Worm (Caenorhabditis elegans): ENCODE measurements around the gene str-92.

The str-92 gene

DNA sequence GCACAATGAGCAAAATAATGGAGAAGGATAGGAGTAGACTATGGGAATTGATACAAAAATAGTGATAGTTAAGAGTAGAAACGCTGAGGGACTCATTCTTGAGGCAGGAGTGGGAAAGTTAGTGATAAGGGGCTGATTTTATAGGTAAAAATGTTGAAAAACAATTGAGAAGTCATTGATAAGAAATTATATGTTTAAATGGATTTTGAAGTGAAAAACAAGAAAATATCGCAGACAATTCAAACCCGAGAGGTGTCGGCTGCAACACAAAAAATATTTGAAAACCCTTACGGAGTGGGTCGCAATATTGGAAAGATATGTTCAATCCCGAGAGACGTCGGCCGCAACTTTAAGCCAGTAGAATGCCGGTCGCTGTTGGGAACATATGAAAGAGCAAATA is 20.3 kb upstream of the str-92 start, which contains the start of gene spp-29:
Gene spp-29, minus strand, starts transcription at position 101 of the 400 bp plus-strand sequence.
- TF ChIP-seq ztf-1 (GFP tag; conservative IDR thresholded peaks at IDR 0.05) (no peak), sma-3 (GFP tag; optimal IDR thresholded peaks at IDR 0.05) (no peak), mdl-1 (tag; optimal IDR thresholded peaks at IDR 0.05) (no peak), ztf-4 (tag; optimal IDR thresholded peaks at IDR 0.05) (no peak), nhr-12 (tag; optimal IDR thresholded peaks at IDR 0.05) (no peak), unc-55 (GFP tag; optimal IDR thresholded peaks at IDR 0.05) (no peak), gmeb-1 (tag; optimal IDR thresholded peaks at IDR 0.05) (no peak), nhr-25 (tag; optimal IDR thresholded peaks at IDR 0.05) (no peak), snpc-4 (tag; optimal IDR thresholded peaks at IDR 0.05) (no peak), skn-1 (tag; optimal IDR thresholded peaks at IDR 0.05) (no peak), elt-3 (tag; optimal IDR thresholded peaks at IDR 0.05) (no peak), unc-62 (GFP tag; optimal IDR thresholded peaks at IDR 0.05) (no peak), peb-1 (tag; optimal IDR thresholded peaks at IDR 0.05) (no peak), C34F6.9 (tag; optimal IDR thresholded peaks at IDR 0.05) (no peak), lin-13 (GFP tag; optimal IDR thresholded peaks at IDR 0.05) (no peak), mbf-1 (tag; optimal IDR thresholded peaks at IDR 0.05) (no peak)

DNA sequence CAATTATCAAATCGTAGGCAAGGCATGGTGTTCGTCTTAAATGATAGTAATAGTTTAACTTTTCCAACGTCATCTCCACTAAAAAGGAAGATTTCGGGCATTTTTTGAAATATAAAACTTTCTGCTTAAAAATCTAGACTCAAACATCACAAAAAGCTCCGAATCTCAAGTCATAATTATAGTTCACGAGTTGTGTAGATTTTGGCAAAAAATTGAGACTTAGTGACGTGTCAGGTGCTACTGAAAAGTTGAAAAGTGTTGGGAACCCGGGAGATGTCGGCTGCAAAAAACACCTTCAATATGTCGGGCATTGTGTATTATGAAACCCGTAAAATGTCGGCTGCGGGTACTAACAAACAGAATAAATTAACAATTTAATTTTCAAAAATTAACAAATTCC is 19.3 kb upstream of the str-92 start, which contains the start of gene Y26G10.1:
Gene Y26G10.1, minus strand, starts transcription at position 101 of the 400 bp plus-strand sequence.
- no peak for TF ChIP-seq nhr-77 (tag; optimal IDR thresholded peaks at IDR 0.05)
- TF ChIP-seq sma-9 (GFP tag; optimal IDR thresholded peaks at IDR 0.05), result no peak
- no peak for TF ChIP-seq sma-9 (tag; optimal IDR thresholded peaks at IDR 0.05)
- no peak for TF ChIP-seq ceh-16 (tag; optimal IDR thresholded peaks at IDR 0.05)
- TF ChIP-seq sma-3 (GFP tag; optimal IDR thresholded peaks at IDR 0.05), result no peak
- TF ChIP-seq elt-1 (tag; optimal IDR thresholded peaks at IDR 0.05), result no peak
- no peak for TF ChIP-seq C34F6.9 (tag; optimal IDR thresholded peaks at IDR 0.05)
- no peak for TF ChIP-seq lin-39 (tag; optimal IDR thresholded peaks at IDR 0.05)
- no peak for TF ChIP-seq nhr-6 (tag; optimal IDR thresholded peaks at IDR 0.05)
- no peak for TF ChIP-seq fos-1 (tag; optimal IDR thresholded peaks at IDR 0.05)
- TF ChIP-seq peb-1 (tag; optimal IDR thresholded peaks at IDR 0.05), result no peak
- TF ChIP-seq nhr-23 (tag; optimal IDR thresholded peaks at IDR 0.05), result no peak
- no peak for TF ChIP-seq lsy-2 (tag; optimal IDR thresholded peaks at IDR 0.05)
- no peak for TF ChIP-seq alr-1 (tag; optimal IDR thresholded peaks at IDR 0.05)
- no peak for TF ChIP-seq ztf-1 (GFP tag; conservative IDR thresholded peaks at IDR 0.05)
- no peak for TF ChIP-seq ceh-82 (tag; optimal IDR thresholded peaks at IDR 0.05)
- no peak for TF ChIP-seq crh-2 (tag; optimal IDR thresholded peaks at IDR 0.05)

DNA sequence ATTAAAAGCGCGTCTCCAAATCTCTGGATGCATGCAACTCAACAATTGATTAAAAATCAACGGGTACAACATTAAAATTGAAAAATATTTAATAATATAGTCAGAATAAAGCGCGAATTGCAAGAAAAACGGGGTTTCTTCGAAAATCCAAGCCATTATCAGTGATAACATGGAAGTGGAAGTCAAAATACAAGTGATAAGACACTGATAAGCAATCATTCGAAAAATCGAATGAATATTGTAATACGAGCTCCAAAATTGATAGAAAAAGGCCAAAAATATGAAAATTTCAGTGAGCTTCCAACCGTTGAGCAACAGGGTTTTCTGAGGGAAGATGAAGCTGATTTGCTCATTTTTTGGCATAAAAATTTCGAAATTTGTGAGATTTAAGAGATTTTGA is 17.8 kb upstream of the str-92 start:
- TF ChIP-seq fos-1 (tag; optimal IDR thresholded peaks at IDR 0.05) (peak; percentile 25), nhr-12 (tag; optimal IDR thresholded peaks at IDR 0.05) (no peak)

DNA sequence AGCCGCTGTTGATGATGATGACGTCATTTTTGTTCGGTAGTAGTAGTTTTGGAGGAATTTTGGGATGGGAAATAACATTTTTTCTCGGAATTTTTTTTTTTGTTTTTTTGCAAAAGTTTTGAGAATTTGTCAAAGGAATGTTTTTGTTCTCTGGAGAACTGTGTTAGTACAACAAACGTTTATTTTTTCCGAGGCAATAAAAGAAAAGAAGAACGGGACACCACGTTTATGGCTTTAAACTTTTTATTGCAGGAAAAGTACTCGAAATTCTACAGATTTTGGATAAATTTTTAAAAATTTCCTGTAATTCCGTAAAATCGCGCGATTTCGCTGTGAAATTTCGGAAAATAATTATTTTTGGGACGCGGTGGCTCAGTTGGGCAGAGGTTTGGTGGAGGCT is 14.5 kb upstream of the str-92 start, which contains the start of gene F59A1.13:
Gene F59A1.13, minus strand, starts transcription at position 101 of the 400 bp plus-strand sequence.
- TF ChIP-seq egl-27 (tag; optimal IDR thresholded peaks at IDR 0.05), result no peak
- TF ChIP-seq ceh-82 (tag; optimal IDR thresholded peaks at IDR 0.05), result no peak
- no peak for TF ChIP-seq nhr-129 (tag; optimal IDR thresholded peaks at IDR 0.05)
- no peak for TF ChIP-seq snpc-4 (tag; optimal IDR thresholded peaks at IDR 0.05)
- TF ChIP-seq ama-1 (optimal IDR thresholded peaks at IDR 0.05), result no peak
- TF ChIP-seq nhr-6 (tag; optimal IDR thresholded peaks at IDR 0.05), result no peak
- TF ChIP-seq nhr-23 (tag; optimal IDR thresholded peaks at IDR 0.05), result no peak
- TF ChIP-seq unc-39 (tag; optimal IDR thresholded peaks at IDR 0.05), result no peak
- TF ChIP-seq Y55F3AM.14 (GFP tag; optimal IDR thresholded peaks at IDR 0.05), result no peak
- TF ChIP-seq ceh-16 (tag; optimal IDR thresholded peaks at IDR 0.05), result no peak
- TF ChIP-seq mab-5 (tag; optimal IDR thresholded peaks at IDR 0.05), result no peak
- no peak for TF ChIP-seq fos-1 (tag; optimal IDR thresholded peaks at IDR 0.05)

DNA sequence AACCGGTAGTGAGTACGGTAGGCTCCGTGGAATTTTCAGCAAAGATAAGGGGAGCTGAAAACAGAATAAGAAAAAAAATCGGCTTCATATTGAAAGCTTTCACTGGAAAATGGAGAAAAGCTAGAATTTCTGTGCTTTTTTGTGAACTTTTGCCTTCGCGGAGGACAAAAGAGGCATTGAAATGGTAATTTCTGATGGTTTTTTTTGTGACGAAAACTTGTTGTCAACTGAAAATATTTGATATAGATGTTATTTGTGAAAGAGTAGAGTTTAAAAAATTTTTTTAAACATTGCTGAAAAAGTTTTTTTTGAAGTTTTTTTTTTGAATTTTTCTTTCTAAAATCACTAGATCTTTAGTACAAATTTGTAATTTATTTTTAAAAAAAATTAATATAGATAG is 10.4 kb upstream of the str-92 start, which contains the start of gene F59A1.18:
Gene F59A1.18, minus strand, starts transcription at position 101 of the 400 bp plus-strand sequence.
- TF ChIP-seq alr-1 (tag; optimal IDR thresholded peaks at IDR 0.05) (no peak), nhr-10 (tag; optimal IDR thresholded peaks at IDR 0.05) (no peak), sma-3 (GFP tag; optimal IDR thresholded peaks at IDR 0.05) (no peak), lin-39 (tag; optimal IDR thresholded peaks at IDR 0.05) (no peak), sma-9 (GFP tag; optimal IDR thresholded peaks at IDR 0.05) (no peak), sma-9 (tag; optimal IDR thresholded peaks at IDR 0.05) (no peak), peb-1 (tag; optimal IDR thresholded peaks at IDR 0.05) (no peak), Y55F3AM.14 (GFP tag; optimal IDR thresholded peaks at IDR 0.05) (no peak), lsy-2 (tag; optimal IDR thresholded peaks at IDR 0.05) (no peak), unc-62 (GFP tag; optimal IDR thresholded peaks at IDR 0.05) (no peak), mbf-1 (tag; optimal IDR thresholded peaks at IDR 0.05) (no peak), zag-1 (tag; optimal IDR thresholded peaks at IDR 0.05) (no peak), nhr-11 (tag; optimal IDR thresholded peaks at IDR 0.05) (no peak), aly-2 (tag; optimal IDR thresholded peaks at IDR 0.05) (no peak), nhr-25 (tag; optimal IDR thresholded peaks at IDR 0.05) (no peak)
